Fruit fly (Drosophila melanogaster) whole organism, embryonic: ENCODE measurements around the gene sdt.

ENCODE experiments used
- Asciz ChIP-seq: fragments of 200-800 bp; sonication (Bioruptor generic); optimal IDR thresholded peaks from 2 replicates; lab custom pipeline; 2017; ENCODE audit warnings: missing biosample characterization, mild to moderate bottlenecking, missing genetic modification characterization, missing genetic modification reagents
- Atf3 ChIP-seq: fragments of 200-800 bp; sonication (Bioruptor generic); optimal IDR thresholded peaks from 3 replicates; lab custom pipeline; 2016; ENCODE audit warnings: missing biosample characterization, missing genetic modification characterization
- Awh ChIP-seq: fragments of 200-800 bp; sonication (Bioruptor generic); IDR thresholded peaks from 2 replicates; pipeline ENCODE4, ENCODE4 v1.3.6; 2022; ENCODE audit warnings: missing biosample characterization, missing genetic modification characterization
- Blimp-1 ChIP-seq: fragments of 200-800 bp; sonication (Bioruptor generic); optimal IDR thresholded peaks from 3 replicates; lab custom pipeline; 2018; ENCODE audit warnings: missing biosample characterization, missing genetic modification characterization, mild to moderate bottlenecking, moderate library complexity, missing genetic modification reagents
- C15 ChIP-seq: fragments of 200-800 bp; sonication (Bioruptor generic); IDR thresholded peaks from 3 replicates; pipeline ENCODE4 v1.3.6; 2022; ENCODE audit warnings: missing biosample characterization, missing genetic modification characterization
- CG11560 ChIP-seq: fragments of 200-800 bp; sonication (Bioruptor generic); IDR thresholded peaks from 3 replicates; pipeline ENCODE4 v1.3.6; 2022; ENCODE audit warnings: missing biosample characterization, missing genetic modification characterization
- CG12391 ChIP-seq: fragments of 200-800 bp; sonication (Bioruptor generic); optimal IDR thresholded peaks from 3 replicates; lab custom pipeline; 2018; ENCODE audit warnings: missing biosample characterization, mild to moderate bottlenecking, missing genetic modification characterization, moderate library complexity
- CG12769 ChIP-seq: fragments of 200-800 bp; sonication (Bioruptor generic); optimal IDR thresholded peaks from 2 replicates; lab custom pipeline; 2019; ENCODE audit warnings: missing biosample characterization, mild to moderate bottlenecking, missing genetic modification characterization, moderate library complexity
- CG14050 ChIP-seq: fragments of 200-800 bp; sonication (Bioruptor generic); IDR thresholded peaks from 3 replicates; pipeline ENCODE4 v1.3.6; 2022; ENCODE audit warnings: missing biosample characterization, missing genetic modification characterization
- CG15011 ChIP-seq: fragments of 200-800 bp; sonication (Bioruptor generic); optimal IDR thresholded peaks from 3 replicates; lab custom pipeline; 2018; ENCODE audit warnings: missing biosample characterization, mild to moderate bottlenecking, missing genetic modification characterization
- CG15696 ChIP-seq: fragments of 200-800 bp; sonication (Bioruptor generic); optimal IDR thresholded peaks from 2 replicates; lab custom pipeline; 2019; ENCODE audit warnings: missing biosample characterization, mild to moderate bottlenecking, missing genetic modification characterization, moderate library complexity
- CG17186 ChIP-seq: fragments of 200-800 bp; sonication (Bioruptor generic); optimal IDR thresholded peaks from 3 replicates; lab custom pipeline; 2017; ENCODE audit warnings: missing biosample characterization, missing genetic modification reagents, missing genetic modification characterization
- CG17385 ChIP-seq: fragments of 200-800 bp; sonication (Bioruptor generic); optimal IDR thresholded peaks from 3 replicates; lab custom pipeline; 2018; ENCODE audit warnings: missing biosample characterization, mild to moderate bottlenecking, missing genetic modification characterization
- CG17829 ChIP-seq: fragments of 200-800 bp; optimal IDR thresholded peaks from 2 replicates; lab custom pipeline; 2019; ENCODE audit warnings: missing biosample characterization, mild to moderate bottlenecking, missing genetic modification characterization, moderate library complexity
- CG18011 ChIP-seq: fragments of 200-800 bp; sonication (Bioruptor generic); optimal IDR thresholded peaks from 2 replicates; lab custom pipeline; 2017; ENCODE audit warnings: missing biosample characterization, missing genetic modification characterization, mild to moderate bottlenecking, moderate library complexity, missing genotype
- CG18262 ChIP-seq: fragments of 200-800 bp; optimal IDR thresholded peaks from 3 replicates; lab custom pipeline; 2019; ENCODE audit warnings: missing biosample characterization, mild to moderate bottlenecking, missing genetic modification characterization, moderate library complexity
- CG32532 ChIP-seq: fragments of 200-800 bp; sonication (Bioruptor generic); IDR thresholded peaks from 2 replicates; pipeline ENCODE4 v1.3.6; 2022; ENCODE audit warnings: missing biosample characterization, missing genetic modification characterization
- CG4617 ChIP-seq: fragments of 200-800 bp; sonication (Bioruptor generic); optimal IDR thresholded peaks from 3 replicates; lab custom pipeline; 2016; ENCODE audit warnings: missing biosample characterization, missing genetic modification characterization, borderline replicate concordance
- CG5180 ChIP-seq: fragments of 200-800 bp; sonication (Bioruptor generic); optimal IDR thresholded peaks from 3 replicates; lab custom pipeline; 2017; ENCODE audit warnings: missing biosample characterization, missing genetic modification characterization, mild to moderate bottlenecking, moderate library complexity, missing genetic modification reagents
- CG5245 ChIP-seq: fragments of 200-800 bp; sonication (Bioruptor generic); optimal IDR thresholded peaks from 3 replicates; lab custom pipeline; 2016; ENCODE audit warnings: missing biosample characterization, missing genetic modification characterization
- CG8281 ChIP-seq: fragments of 200-800 bp; sonication (Bioruptor generic); optimal IDR thresholded peaks from 2 replicates; lab custom pipeline; 2018; ENCODE audit warnings: missing biosample characterization, mild to moderate bottlenecking, missing genetic modification characterization, moderate library complexity
- CG8290 ChIP-seq, 3 experiments: fragments of 200-800 bp; sonication (Bioruptor generic); optimal IDR thresholded peaks; 2 replicates each; lab custom pipeline; 2016 to 2019; ENCODE audit warnings: missing biosample characterization in 3 of 3, missing genetic modification characterization in 3 of 3, mild to moderate bottlenecking in 2 of 3, moderate library complexity in 1 of 3
- CG8359 ChIP-seq: fragments of 200-800 bp; sonication (Bioruptor generic); optimal IDR thresholded peaks from 2 replicates; lab custom pipeline; 2017; ENCODE audit warnings: missing biosample characterization, mild to moderate bottlenecking, missing genetic modification characterization, borderline replicate concordance
- CG8478 ChIP-seq: fragments of >200 bp; optimal IDR thresholded peaks from 2 replicates; lab custom pipeline; 2018
- Dek ChIP-seq: fragments of 200-800 bp; sonication (Bioruptor generic); optimal IDR thresholded peaks from 3 replicates; lab custom pipeline; 2019; ENCODE audit warnings: missing biosample characterization, mild to moderate bottlenecking, missing genetic modification characterization, moderate library complexity
- Doc2 ChIP-seq: fragments of 200-800 bp; sonication (Bioruptor generic); IDR thresholded peaks from 2 replicates; pipeline ENCODE4 v1.3.6; 2022; ENCODE audit warnings: missing biosample characterization, missing genetic modification characterization
- Drgx ChIP-seq: fragments of 200-800 bp; sonication (Bioruptor generic); IDR thresholded peaks from 2 replicates; pipeline ENCODE4 v1.3.6; 2022; ENCODE audit warnings: missing biosample characterization, missing genetic modification characterization
- E2f2 ChIP-seq: fragments of 200-800 bp; sonication (Bioruptor generic); IDR thresholded peaks from 2 replicates; pipeline ENCODE4 v1.3.6; 2022; ENCODE audit warnings: missing biosample characterization, missing genetic modification characterization
- H15 ChIP-seq: fragments of 200-800 bp; sonication (Bioruptor generic); IDR thresholded peaks from 3 replicates; pipeline ENCODE4 v1.3.6; 2022; ENCODE audit warnings: missing biosample characterization, missing genetic modification characterization
- HLHmδ ChIP-seq: fragments of 200-800 bp; sonication (Bioruptor generic); optimal IDR thresholded peaks from 2 replicates; lab custom pipeline; 2018; ENCODE audit warnings: missing biosample characterization, mild to moderate bottlenecking, missing genetic modification characterization, moderate library complexity
- Hey ChIP-seq: fragments of 200-800 bp; sonication (Bioruptor generic); optimal IDR thresholded peaks from 3 replicates; lab custom pipeline; 2018; ENCODE audit warnings: missing biosample characterization, mild to moderate bottlenecking, missing genetic modification characterization
- HmgD ChIP-seq: fragments of 200-800 bp; sonication (Bioruptor generic); optimal IDR thresholded peaks from 3 replicates; lab custom pipeline; 2016; ENCODE audit warnings: missing biosample characterization, missing genetic modification characterization
- Hsf ChIP-seq: fragments of 200-800 bp; sonication (Bioruptor generic); optimal IDR thresholded peaks from 3 replicates; lab custom pipeline; 2016; ENCODE audit warnings: missing biosample characterization, missing genetic modification characterization
- Mrtf ChIP-seq: fragments of 200-800 bp; sonication (Bioruptor generic); IDR thresholded peaks from 3 replicates; pipeline ENCODE4 v1.3.6; 2022; ENCODE audit warnings: missing biosample characterization, missing genetic modification characterization
- NC2β ChIP-seq: fragments of 200-800 bp; sonication (Bioruptor generic); optimal IDR thresholded peaks from 2 replicates; lab custom pipeline; 2016; ENCODE audit warnings: missing biosample characterization, missing genetic modification characterization
- Optix ChIP-seq: fragments of 200-800 bp; sonication (Bioruptor generic); IDR thresholded peaks from 3 replicates; pipeline ENCODE4 v1.3.6; 2022; ENCODE audit warnings: missing biosample characterization, missing genetic modification characterization
- Side ChIP-seq: fragments of 200-800 bp; sonication (Bioruptor generic); optimal IDR thresholded peaks from 2 replicates; lab custom pipeline; 2016; ENCODE audit warnings: missing biosample characterization, missing genetic modification characterization
- ase ChIP-seq: fragments of 200-800 bp; sonication (Bioruptor generic); IDR thresholded peaks from 3 replicates; pipeline ENCODE4 v1.3.6; 2022; ENCODE audit warnings: missing biosample characterization, missing genetic modification characterization
- bigmax ChIP-seq: fragments of 200-800 bp; sonication (Bioruptor generic); optimal IDR thresholded peaks from 2 replicates; lab custom pipeline; 2018; ENCODE audit warnings: missing biosample characterization, mild to moderate bottlenecking, missing genetic modification characterization
- cg ChIP-seq: fragments of 200-800 bp; sonication (Bioruptor generic); optimal IDR thresholded peaks from 3 replicates; lab custom pipeline; 2019; ENCODE audit warnings: missing biosample characterization, mild to moderate bottlenecking, missing genetic modification characterization, moderate library complexity
- chm ChIP-seq: fragments of 200-800 bp; sonication (Bioruptor generic); IDR thresholded peaks from 2 replicates; pipeline ENCODE4 v1.3.6; 2022; ENCODE audit warnings: missing biosample characterization, missing genetic modification characterization
- gce ChIP-seq: fragments of 200-800 bp; sonication (Bioruptor generic); IDR thresholded peaks from 3 replicates; pipeline ENCODE4 v1.3.6; 2022; ENCODE audit warnings: missing biosample characterization, missing genetic modification characterization
- gem ChIP-seq: fragments of 200-800 bp; sonication (Bioruptor generic); optimal IDR thresholded peaks from 2 replicates; lab custom pipeline; 2019; ENCODE audit warnings: missing biosample characterization, mild to moderate bottlenecking, missing genetic modification characterization, moderate library complexity
- gfzf ChIP-seq: fragments of 200-800 bp; sonication (Bioruptor generic); optimal IDR thresholded peaks from 2 replicates; lab custom pipeline; 2016; ENCODE audit warnings: missing biosample characterization, mild to moderate bottlenecking, missing genetic modification characterization, moderate library complexity
- maf-S ChIP-seq: fragments of 200-800 bp; sonication (Bioruptor generic); optimal IDR thresholded peaks from 2 replicates; lab custom pipeline; 2016; ENCODE audit warnings: missing biosample characterization, missing genetic modification characterization
- sens ChIP-seq: fragments of 200-800 bp; sonication (Bioruptor generic); peaks from one replicate; lab custom pipeline; 2016; ENCODE audit warnings: missing biosample characterization, missing genetic modification characterization
- sima ChIP-seq: fragments of 200-800 bp; sonication (Bioruptor generic); optimal IDR thresholded peaks from 2 replicates; lab custom pipeline; 2016; ENCODE audit warnings: missing biosample characterization, missing genetic modification characterization
- unpg ChIP-seq: fragments of 200-800 bp; sonication (Bioruptor generic); optimal IDR thresholded peaks from 3 replicates; lab custom pipeline; 2018; ENCODE audit warnings: missing biosample characterization, mild to moderate bottlenecking, missing genetic modification characterization, moderate library complexity
- vfl ChIP-seq: fragments of 200-800 bp; sonication (Bioruptor generic); optimal IDR thresholded peaks from 2 replicates; lab custom pipeline; 2016; ENCODE audit warnings: missing biosample characterization, missing genetic modification characterization
- wek ChIP-seq: fragments of 200-800 bp; sonication (Bioruptor generic); optimal IDR thresholded peaks from 3 replicates; lab custom pipeline; 2018; ENCODE audit warnings: missing biosample characterization, mild to moderate bottlenecking, missing genetic modification characterization, moderate library complexity

sdt gene

dm6 chrX:8129204-8129997 lies 48.9 kb upstream of the sdt start, which contains the start of gene CG2116 (continued):
- no peak for TF ChIP-seq Drgx (GFP tag; lab: Robert Waterston, UW)
- peak; percentile 22 for TF ChIP-seq CG8290 (GFP tag; optimal IDR thresholded peaks at IDR 0.05; lab: Kevin White, UChicago)
- TF ChIP-seq CG8290 (tag; optimal IDR thresholded peaks at IDR 0.05; lab: Kevin White, UChicago) = peak in 1 of 2 experiments; percentile 26
- peak; percentile 22 for TF ChIP-seq CG12391 (tag; lab: Kevin White, UChicago)
- no peak for TF ChIP-seq C15 (GFP tag; lab: Robert Waterston, UW)
- TF ChIP-seq Blimp-1 (GFP tag; lab: Kevin White, UChicago) = no peak
- TF ChIP-seq bigmax = no peak
- no peak for TF ChIP-seq CG8359 (GFP tag; lab: Kevin White, UChicago)
- no peak for TF ChIP-seq CG18262 (tag; lab: Kevin White, UChicago)
- no peak for TF ChIP-seq H15 (GFP tag; lab: Robert Waterston, UW)
- TF ChIP-seq Optix (GFP tag; lab: Robert Waterston, UW) = no peak
- TF ChIP-seq E2f2 (GFP tag; lab: Robert Waterston, UW) = peak; percentile 84
- no peak for TF ChIP-seq gem
- no peak for TF ChIP-seq ase (GFP tag; lab: Robert Waterston, UW)
- TF ChIP-seq unpg (GFP tag; lab: Kevin White, UChicago) = no peak
- no peak for TF ChIP-seq CG32532 (GFP tag; lab: Robert Waterston, UW)
- no peak for TF ChIP-seq CG5180 (GFP tag; lab: Kevin White, UChicago)
- TF ChIP-seq Atf3 (GFP tag; lab: Kevin White, UChicago) = no peak
- TF ChIP-seq Awh (GFP tag; lab: Robert Waterston, UW) = no peak
- no peak for TF ChIP-seq CG8281 (tag; lab: Kevin White, UChicago)
- no peak for TF ChIP-seq wek (GFP tag; lab: Kevin White, UChicago)
- TF ChIP-seq CG15011 (GFP tag; lab: Kevin White, UChicago) = no peak
- no peak for TF ChIP-seq gce (GFP tag; lab: Robert Waterston, UW)
- no peak for TF ChIP-seq CG17186
- TF ChIP-seq CG15696 = no peak
- TF ChIP-seq CG18011 (GFP tag; lab: Kevin White, UChicago) = no peak
- 0 out of 3 replicates have a peak, but pooled peaks have one; percentile 33 for TF ChIP-seq CG11560
- peak; percentile 80 for TF ChIP-seq gfzf (GFP tag; lab: Kevin White, UChicago)
- peak; percentile 53 for TF ChIP-seq sens (GFP tag; lab: Kevin White, UChicago)
- TF ChIP-seq sima = no peak
- TF ChIP-seq Dek = no peak
- TF ChIP-seq Side (GFP tag; lab: Kevin White, UChicago) = no peak
- TF ChIP-seq CG14050 (GFP tag; lab: Robert Waterston, UW) = no peak
- TF ChIP-seq CG17385 (GFP tag; lab: Kevin White, UChicago) = no peak
- no peak for TF ChIP-seq Mrtf (GFP tag; lab: Robert Waterston, UW)
- TF ChIP-seq Hey (tag; lab: Kevin White, UChicago) = no peak
- TF ChIP-seq CG17829 (tag; lab: Kevin White, UChicago) = peak; percentile 3
- no peak for TF ChIP-seq HLHmδ
- no peak for TF ChIP-seq maf-S (GFP tag; lab: Kevin White, UChicago)
- TF ChIP-seq cg = no peak
- no peak for TF ChIP-seq chm (GFP tag; lab: Robert Waterston, UW)
- no peak for TF ChIP-seq CG8478 (lab: Kevin White, UChicago)
- no peak for TF ChIP-seq CG5245 (GFP tag; lab: Kevin White, UChicago)
- TF ChIP-seq Asciz (GFP tag; lab: Kevin White, UChicago) = no peak
- TF ChIP-seq HmgD (GFP tag; lab: Kevin White, UChicago) = no peak
- TF ChIP-seq CG12769 (tag; lab: Kevin White, UChicago) = no peak
- peak; percentile 48 for TF ChIP-seq CG4617 (GFP tag; lab: Kevin White, UChicago)
- no peak for TF ChIP-seq Doc2 (GFP tag; lab: Robert Waterston, UW)
- no peak for TF ChIP-seq NC2β (GFP tag; lab: Kevin White, UChicago)
- no peak for TF ChIP-seq vfl (GFP tag; lab: Kevin White, UChicago)
- TF ChIP-seq Hsf (GFP tag; lab: Kevin White, UChicago) = no peak
